Fruit fly (Drosophila melanogaster): ENCODE measurements around the gene ORMDL.

ORMDL gene

DNA sequence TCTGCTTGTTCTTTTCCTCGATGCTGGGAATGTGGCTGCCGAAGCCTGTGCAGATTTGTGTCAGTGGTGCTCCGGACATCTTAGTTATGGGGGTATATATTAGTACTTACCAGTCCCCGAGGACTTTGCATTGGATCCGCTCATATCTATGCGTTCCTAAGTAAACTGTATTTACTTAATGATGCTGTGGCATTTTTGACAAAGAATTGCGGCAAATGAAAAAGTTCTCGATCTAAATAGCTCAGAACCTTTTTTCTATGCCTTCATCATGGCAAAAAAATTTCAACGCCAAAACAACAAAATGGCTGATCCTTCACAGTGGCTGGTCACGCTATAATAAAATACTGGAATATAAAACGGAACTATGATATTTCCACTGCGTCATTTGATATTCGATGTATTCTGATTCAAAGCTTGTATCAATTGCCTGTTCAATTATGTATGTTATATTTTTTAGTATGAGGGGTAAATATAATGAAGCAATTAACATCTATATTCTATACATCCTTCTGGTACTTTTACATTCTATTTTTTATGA is 884 bp upstream of the ORMDL start, which contains the start of gene MED1:
MED1 (minus strand) TSS at position 295 of the 538 bp plus-strand sequence.
- TF ChIP-seq Myb (GFP tag; optimal IDR thresholded peaks at IDR 0.05), result peak; percentile 18
- TF ChIP-seq MESR4 (GFP tag; optimal IDR thresholded peaks at IDR 0.05), result peak; percentile 89
- TF ChIP-seq CG2875 (GFP tag; optimal IDR thresholded peaks at IDR 0.05), result no peak
- peak; percentile 31; the same call in 1 of the 2 replicates for TF ChIP-seq E2f2 (GFP tag; IDR thresholded peaks at IDR 0.05)
- TF ChIP-seq CG30020 (tag; optimal IDR thresholded peaks at IDR 0.05), result peak; percentile 92
- TF ChIP-seq Dbx (GFP tag; IDR thresholded peaks at IDR 0.05), result no peak
- no peak for TF ChIP-seq Rx (GFP tag; IDR thresholded peaks at IDR 0.05)
- TF ChIP-seq CG10209 (GFP tag; optimal IDR thresholded peaks at IDR 0.05), result no peak
- no peak for TF ChIP-seq CG6813 (GFP tag; optimal IDR thresholded peaks at IDR 0.05)
- TF ChIP-seq CG7556 (GFP tag; optimal IDR thresholded peaks at IDR 0.05), result no peak
- peak; percentile 5 for TF ChIP-seq dmrt11E (tag; optimal IDR thresholded peaks at IDR 0.05)
- no peak for TF ChIP-seq CG8765 (GFP tag; IDR thresholded peaks at IDR 0.05)
- no peak for TF ChIP-seq CG12219 (GFP tag; optimal IDR thresholded peaks at IDR 0.05)
- no peak for TF ChIP-seq B-H1 (GFP tag; IDR thresholded peaks at IDR 0.05)
- no peak for TF ChIP-seq BtbVII (GFP tag; optimal IDR thresholded peaks at IDR 0.05)
- no peak for TF ChIP-seq odd (GFP tag; optimal IDR thresholded peaks at IDR 0.05)
- no peak for TF ChIP-seq CG11456 (GFP tag; IDR thresholded peaks at IDR 0.05)
- no peak for TF ChIP-seq CG2678 (tag; optimal IDR thresholded peaks at IDR 0.05)
- TF ChIP-seq ssp (GFP tag; IDR thresholded peaks at IDR 0.05), result peak; percentile 93
- no peak for TF ChIP-seq CG31441 (GFP tag; IDR thresholded peaks at IDR 0.05)
- no peak for TF ChIP-seq sima (GFP tag; optimal IDR thresholded peaks at IDR 0.05)
- no peak for TF ChIP-seq NK7.1 (GFP tag; optimal IDR thresholded peaks at IDR 0.05)
- peak; percentile 21 for TF ChIP-seq CG3995 (GFP tag; optimal IDR thresholded peaks at IDR 0.05)
- no peak for TF ChIP-seq nau (GFP tag; optimal IDR thresholded peaks at IDR 0.05)
- TF ChIP-seq fru (optimal IDR thresholded peaks at IDR 0.05), result no peak
- peak; percentile 22 for TF ChIP-seq Ssrp (tag; optimal IDR thresholded peaks at IDR 0.05)
- TF ChIP-seq CG15269 (tag; optimal IDR thresholded peaks at IDR 0.05), result no peak
- TF ChIP-seq cad (GFP tag; optimal IDR thresholded peaks at IDR 0.05), result no peak
- no peak for TF ChIP-seq Taf1 (GFP tag; IDR thresholded peaks at IDR 0.05)
- no peak for TF ChIP-seq Fer1 (GFP tag; optimal IDR thresholded peaks at IDR 0.05)
- no peak for TF ChIP-seq CG7745 (tag; optimal IDR thresholded peaks at IDR 0.05)
- TF ChIP-seq bab2 (GFP tag; optimal IDR thresholded peaks at IDR 0.05), result no peak
- TF ChIP-seq Dp (GFP tag; optimal IDR thresholded peaks at IDR 0.05), result peak; percentile 14
- no peak for TF ChIP-seq z (GFP tag; IDR thresholded peaks at IDR 0.05)
- peak; percentile 33; the same call in 1 of the 3 replicates for TF ChIP-seq jigr1 (GFP tag; IDR thresholded peaks at IDR 0.05)
- TF ChIP-seq Usf (GFP tag; optimal IDR thresholded peaks at IDR 0.05), result no peak
- no peak for TF ChIP-seq Oli (tag; optimal IDR thresholded peaks at IDR 0.05)
- TF ChIP-seq CG12299 (tag; optimal IDR thresholded peaks at IDR 0.05), result no peak
- no peak for TF ChIP-seq Xbp1 (GFP tag; optimal IDR thresholded peaks at IDR 0.05)
- no peak for TF ChIP-seq lilli (GFP tag; optimal IDR thresholded peaks at IDR 0.05)
- TF ChIP-seq en (GFP tag; optimal IDR thresholded peaks at IDR 0.05), result no peak
- no peak for TF ChIP-seq CG11093 (GFP tag; IDR thresholded peaks at IDR 0.05)
- TF ChIP-seq CG4424 (GFP tag; optimal IDR thresholded peaks at IDR 0.05), result no peak
- TF ChIP-seq bowl (GFP tag; IDR thresholded peaks at IDR 0.05), result no peak
- TF ChIP-seq GATAe (GFP tag; conservative IDR thresholded peaks at IDR 0.05), result no peak
- no peak for TF ChIP-seq CG15601 (tag; optimal IDR thresholded peaks at IDR 0.05)
- no peak for TF ChIP-seq CG18262 (tag; optimal IDR thresholded peaks at IDR 0.05)
- TF ChIP-seq Sry-δ (GFP tag; optimal IDR thresholded peaks at IDR 0.05), result peak; percentile 26
- no peak for TF ChIP-seq kay (GFP tag; optimal IDR thresholded peaks at IDR 0.05)
- TF ChIP-seq mld (GFP tag; IDR thresholded peaks at IDR 0.05; ENCODE audit: partially characterized antibody), result no peak
- TF ChIP-seq CG33557 (GFP tag; optimal IDR thresholded peaks at IDR 0.05), result no peak
- TF ChIP-seq CG33213 (GFP tag; optimal IDR thresholded peaks at IDR 0.05), result no peak

Measured in whole organism, embryonic.